Worm (Caenorhabditis elegans) whole organism, L1 larva: Measurements from ENCODE around the gene srxa-13.

Experiments
- nhr-90 ChIP-seq: sonication (generic microtip); optimal IDR thresholded peaks from 2 replicates; lab custom pipeline; 2016; ENCODE audit warnings: mild to moderate bottlenecking, missing genetic modification characterization, missing compliant biosample characterization; ENCODE audit not compliant: poor library complexity
- snpc-4 ChIP-seq: fragments of 150-350 bp; optimal IDR thresholded peaks from 2 replicates; lab custom pipeline; 2014; ENCODE audit warnings: missing biosample characterization, missing genetic modification characterization
- unc-130 ChIP-seq: fragments of 150-350 bp; optimal IDR thresholded peaks from 2 replicates; lab custom pipeline; 2017; ENCODE audit warnings: missing biosample characterization, missing genetic modification characterization, inconsistent platforms
- zag-1 ChIP-seq: fragments of 150-350 bp; optimal IDR thresholded peaks from 2 replicates; lab custom pipeline; 2014; ENCODE audit warnings: missing biosample characterization, missing genetic modification characterization

DNA sequence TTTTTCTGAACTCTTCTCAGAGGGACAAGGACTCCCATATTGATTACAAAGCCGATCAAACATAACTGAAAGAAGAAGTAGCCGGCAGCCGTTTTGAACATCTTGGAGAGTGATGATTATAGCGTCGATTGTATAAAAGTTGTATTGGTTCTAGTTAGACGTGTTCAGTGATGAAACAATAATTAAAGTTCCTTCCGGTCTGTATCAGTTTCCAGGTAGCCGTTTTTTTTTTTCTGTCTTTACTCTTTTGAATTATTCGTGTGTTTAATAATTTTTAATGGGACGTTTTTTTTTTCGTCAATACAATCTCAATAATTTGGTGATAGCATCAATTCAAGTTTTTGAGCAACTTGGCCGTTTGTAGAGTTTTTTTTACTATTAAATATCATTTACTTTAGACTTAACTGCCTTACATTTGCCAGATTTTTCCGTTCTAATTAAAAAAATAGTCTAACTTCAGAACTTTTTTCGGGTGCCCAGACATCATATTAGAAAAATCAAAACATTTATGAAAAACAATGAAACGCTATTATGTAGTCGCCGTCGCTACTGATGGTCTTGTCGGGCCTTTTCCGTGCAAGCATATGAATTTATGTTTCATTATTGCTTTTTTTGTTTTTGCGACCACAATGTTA lies 16.9 kb downstream of the srxa-13 start, which contains the start of the genes srx-10 and clec-226:
- no peak for TF ChIP-seq nhr-90 (tag; lab: Kevin White, UChicago)
- TF ChIP-seq unc-130 (tag; lab: Kevin White, UChicago) = no peak
- no peak for TF ChIP-seq zag-1 (tag; lab: Kevin White, UChicago)
- TF ChIP-seq snpc-4 = no peak
